Worm (Caenorhabditis elegans): ENCODE measurements around the gene unc-53.

The unc-53 gene

ce11 chrII:11091577-11091976 is 2.3 kb upstream of the unc-53 start:
- TF ChIP-seq nhr-84 (tag; optimal IDR thresholded peaks at IDR 0.05): no peak
- peak; percentile 75 for TF ChIP-seq fkh-10 (GFP tag; optimal IDR thresholded peaks at IDR 0.05)
- peak; percentile 69 for TF ChIP-seq lin-14 (GFP tag; optimal IDR thresholded peaks at IDR 0.05)

ce11 chrII:11088137-11088536 is 1.1 kb downstream of the unc-53 start:
- TF ChIP-seq unc-130 (tag; optimal IDR thresholded peaks at IDR 0.05): no peak
- TF ChIP-seq ceh-90 (tag; optimal IDR thresholded peaks at IDR 0.05): no peak
- TF ChIP-seq mab-9 (GFP tag; IDR thresholded peaks at IDR 0.05): no peak
- TF ChIP-seq unc-86 (tag; optimal IDR thresholded peaks at IDR 0.05): no peak
- no peak for TF ChIP-seq ceh-88 (GFP tag; IDR thresholded peaks at IDR 0.05)
- peak; percentile 6 for TF ChIP-seq lin-14 (GFP tag; optimal IDR thresholded peaks at IDR 0.05)

- TF ChIP-seq ztf-4 (tag; optimal IDR thresholded peaks at IDR 0.05): no peak
- no peak for TF ChIP-seq ceh-82 (tag; optimal IDR thresholded peaks at IDR 0.05)
- no peak for TF ChIP-seq ces-1 (GFP tag; optimal IDR thresholded peaks at IDR 0.05)
- no peak for TF ChIP-seq tbx-2 (tag; optimal IDR thresholded peaks at IDR 0.05)
- TF ChIP-seq isw-1 (GFP tag; IDR thresholded peaks at IDR 0.05): no peak
- TF ChIP-seq dpl-1 (GFP tag; optimal IDR thresholded peaks at IDR 0.05): no peak
- TF ChIP-seq elt-3 (tag; optimal IDR thresholded peaks at IDR 0.05): no peak
- TF ChIP-seq nhr-85 (tag): no peak
- TF ChIP-seq fkh-8 (tag; optimal IDR thresholded peaks at IDR 0.05): no peak
- TF ChIP-seq Y116A8C.19 (tag; optimal IDR thresholded peaks at IDR 0.05; ENCODE audit: borderline replicate concordance): no peak
- TF ChIP-seq zag-1 (tag; optimal IDR thresholded peaks at IDR 0.05): no peak
- no peak for TF ChIP-seq mef-2 (tag; optimal IDR thresholded peaks at IDR 0.05)
- TF ChIP-seq hlh-4 (tag; optimal IDR thresholded peaks at IDR 0.05): no peak
- TF ChIP-seq egl-13 (tag; optimal IDR thresholded peaks at IDR 0.05): no peak
- no peak for TF ChIP-seq aha-1 (tag; optimal IDR thresholded peaks at IDR 0.05)
- TF ChIP-seq elt-2 (tag; optimal IDR thresholded peaks at IDR 0.05): no peak
- TF ChIP-seq C34B4.2 (tag; optimal IDR thresholded peaks at IDR 0.05): no peak
- TF ChIP-seq ceh-8 (GFP tag; optimal IDR thresholded peaks at IDR 0.05): no peak
- TF ChIP-seq nhr-76 (tag; optimal IDR thresholded peaks at IDR 0.05): no peak
- TF ChIP-seq nhr-12 (tag; optimal IDR thresholded peaks at IDR 0.05): no peak
Measured at ce11 chrII:11086770-11087169, 2.5 kb downstream of the unc-53 start.

ce11 chrII:11076550-11076949 is 12.7 kb downstream of the unc-53 start:
- TF ChIP-seq Y116A8C.19 (tag; optimal IDR thresholded peaks at IDR 0.05; ENCODE audit: borderline replicate concordance) (no peak), lsy-2 (tag; optimal IDR thresholded peaks at IDR 0.05) (no peak), tbx-2 (tag; optimal IDR thresholded peaks at IDR 0.05) (no peak), lin-13 (GFP tag; optimal IDR thresholded peaks at IDR 0.05) (no peak), nhr-85 (tag) (peak; percentile 0), pax-3 (tag; optimal IDR thresholded peaks at IDR 0.05) (no peak), rnt-1 (tag; optimal IDR thresholded peaks at IDR 0.05) (peak; percentile 35), blmp-1 (tag; optimal IDR thresholded peaks at IDR 0.05) (peak; percentile 57), ztf-4 (tag; optimal IDR thresholded peaks at IDR 0.05) (no peak), unc-86 (tag; optimal IDR thresholded peaks at IDR 0.05) (no peak), lin-14 (GFP tag; optimal IDR thresholded peaks at IDR 0.05) (peak; percentile 34)

- no peak for TF ChIP-seq egl-13 (tag; optimal IDR thresholded peaks at IDR 0.05)
- TF ChIP-seq nhr-47 (tag; optimal IDR thresholded peaks at IDR 0.05): no peak
- no peak for TF ChIP-seq sup-37 (GFP tag; optimal IDR thresholded peaks at IDR 0.05)
- no peak for TF ChIP-seq F16B12.6 (tag; optimal IDR thresholded peaks at IDR 0.05)
- no peak for TF ChIP-seq efl-1 (optimal IDR thresholded peaks at IDR 0.05)
- TF ChIP-seq efl-1 (GFP tag; optimal IDR thresholded peaks at IDR 0.05 in 1 of 2): peak in 1 of 2 experiments; percentile 37
- no peak for TF ChIP-seq nhr-77 (tag; optimal IDR thresholded peaks at IDR 0.05)
Measured at ce11 chrII:11072565-11072964, 16.7 kb downstream of the unc-53 start.
